Fruit fly (Drosophila melanogaster): Measurements from ENCODE around the gene CG34159.

The CG34159 gene

DNA sequence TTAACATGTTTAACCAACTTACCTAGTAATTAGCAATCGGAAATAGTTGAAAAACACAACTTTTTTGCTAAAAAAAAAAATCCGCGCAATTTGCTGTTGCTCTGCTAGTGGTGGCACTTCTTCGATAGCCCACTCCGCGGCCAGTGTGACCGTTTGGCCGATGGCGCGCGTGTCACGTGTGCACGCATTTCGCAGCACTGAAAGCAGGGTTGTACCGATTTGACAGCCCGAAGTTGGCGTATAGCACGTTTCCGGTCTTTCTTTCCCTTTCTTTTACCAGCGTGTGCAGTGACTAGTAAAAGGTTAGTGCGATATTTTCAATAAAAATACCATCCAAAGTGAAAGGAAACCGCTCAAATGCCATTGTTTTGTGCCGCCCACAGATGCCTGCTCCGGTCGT, 3.3 kb downstream of the CG34159 start, which contains the start of the genes Ripalpha and RpL7 (continued):
- TF ChIP-seq Sry-β (GFP tag; optimal IDR thresholded peaks at IDR 0.05) (peak; percentile 76), CG4282 (GFP tag; optimal IDR thresholded peaks at IDR 0.05) (peak; percentile 97), CG3995 (GFP tag; optimal IDR thresholded peaks at IDR 0.05) (peak; percentile 87), CG12236 (GFP tag; optimal IDR thresholded peaks at IDR 0.05) (peak; percentile 98), aop (GFP tag; IDR thresholded peaks at IDR 0.05) (peak; percentile 85), stwl (tag; optimal IDR thresholded peaks at IDR 0.05) (peak; percentile 98), CG15269 (tag; optimal IDR thresholded peaks at IDR 0.05) (peak; percentile 93), CG32767 (GFP tag; IDR thresholded peaks at IDR 0.05) (peak; percentile 77), amos (GFP tag; IDR thresholded peaks at IDR 0.05; ENCODE audit: partially characterized antibody) (peak; percentile 98), caup (GFP tag; optimal IDR thresholded peaks at IDR 0.05; ENCODE audit: severe bottlenecking) (peak; percentile 99), CG13123 (GFP tag; optimal IDR thresholded peaks at IDR 0.05) (peak; percentile 97), ERR (GFP tag; optimal IDR thresholded peaks at IDR 0.05) (peak; percentile 97), HLH3B (GFP tag; IDR thresholded peaks at IDR 0.05) (peak; percentile 95), trh (GFP tag; optimal IDR thresholded peaks at IDR 0.05) (peak; percentile 98)

DNA sequence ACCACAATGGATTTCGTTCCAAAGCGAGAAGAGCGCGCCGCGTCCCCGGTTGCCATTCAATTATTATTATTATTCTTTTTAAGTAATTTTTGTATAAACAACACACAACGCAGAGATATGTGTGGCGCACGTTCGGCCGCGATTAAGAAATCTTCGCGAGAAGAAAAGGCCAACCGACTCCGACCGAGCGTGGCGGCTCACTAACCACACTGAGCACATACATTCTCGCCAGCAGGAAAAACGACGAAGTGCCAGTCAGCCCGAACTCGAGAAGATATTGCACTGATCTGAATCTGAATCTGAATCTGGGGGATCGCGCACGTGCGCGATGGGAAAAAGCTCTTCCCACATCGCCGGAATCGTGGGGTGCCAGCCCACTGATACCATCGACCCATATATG, 5.2 kb downstream of the CG34159 start, which contains the start of gene Sur:
Gene Sur, minus strand, starts transcription at position 207 of the 400 bp plus-strand sequence.
- no peak for TF ChIP-seq CG18476 (GFP tag; optimal IDR thresholded peaks at IDR 0.05)
- no peak for TF ChIP-seq nmo (GFP tag; optimal IDR thresholded peaks at IDR 0.05)
- TF ChIP-seq CG34376 (GFP tag; optimal IDR thresholded peaks at IDR 0.05): no peak
- 0 out of 2 replicates have a peak, but pooled peaks have one; percentile 18 for TF ChIP-seq Scr (GFP tag; IDR thresholded peaks at IDR 0.05; ENCODE audit: partially characterized antibody)
- no peak for TF ChIP-seq odd (GFP tag; optimal IDR thresholded peaks at IDR 0.05)
- peak; percentile 58 for TF ChIP-seq CG10543 (GFP tag; optimal IDR thresholded peaks at IDR 0.05)
- no peak for TF ChIP-seq CG16815 (GFP tag; optimal IDR thresholded peaks at IDR 0.05)
- no peak for TF ChIP-seq gsb-n (tag; optimal IDR thresholded peaks at IDR 0.05)
- TF ChIP-seq wdn (GFP tag; IDR thresholded peaks at IDR 0.05): no peak
- TF ChIP-seq HLH3B (GFP tag; IDR thresholded peaks at IDR 0.05): no peak
- no peak for TF ChIP-seq Six4 (GFP tag; optimal IDR thresholded peaks at IDR 0.05)
- no peak for TF ChIP-seq CG3847 (GFP tag; IDR thresholded peaks at IDR 0.05)
- peak; percentile 30; the same call in 1 of the 2 replicates for TF ChIP-seq amos (GFP tag; IDR thresholded peaks at IDR 0.05; ENCODE audit: partially characterized antibody)
- TF ChIP-seq tio (GFP tag; optimal IDR thresholded peaks at IDR 0.05): no peak
- TF ChIP-seq Mad (GFP tag; optimal IDR thresholded peaks at IDR 0.05): no peak
- no peak for TF ChIP-seq CG3407 (GFP tag; optimal IDR thresholded peaks at IDR 0.05)
- TF ChIP-seq BtbVII (GFP tag; optimal IDR thresholded peaks at IDR 0.05): no peak
- TF ChIP-seq CG4617 (GFP tag; optimal IDR thresholded peaks at IDR 0.05; ENCODE audit: borderline replicate concordance): no peak
- no peak for TF ChIP-seq B-H1 (GFP tag; IDR thresholded peaks at IDR 0.05)
- TF ChIP-seq CG17568 (GFP tag; optimal IDR thresholded peaks at IDR 0.05): no peak
- TF ChIP-seq CG7786 (GFP tag; optimal IDR thresholded peaks at IDR 0.05): no peak
- TF ChIP-seq CG17361 (GFP tag; IDR thresholded peaks at IDR 0.05): no peak
- no peak for TF ChIP-seq hbn (GFP tag; IDR thresholded peaks at IDR 0.05; ENCODE audit: partially characterized antibody)
- TF ChIP-seq mam (GFP tag; optimal IDR thresholded peaks at IDR 0.05): no peak
- no peak for TF ChIP-seq ftz-f1 (GFP tag; optimal IDR thresholded peaks at IDR 0.05)
- peak; percentile 27; the same call in 1 of the 2 replicates for TF ChIP-seq MBD-R2 (GFP tag; IDR thresholded peaks at IDR 0.05)
- no peak for TF ChIP-seq Hr39 (optimal IDR thresholded peaks at IDR 0.05)
- TF ChIP-seq HmgZ (tag; optimal IDR thresholded peaks at IDR 0.05): no peak
- TF ChIP-seq bab2 (GFP tag; optimal IDR thresholded peaks at IDR 0.05): no peak
- no peak for TF ChIP-seq fd96Cb (tag; optimal IDR thresholded peaks at IDR 0.05)
- no peak for TF ChIP-seq Hand (GFP tag; optimal IDR thresholded peaks at IDR 0.05)
- no peak for TF ChIP-seq CG12104 (GFP tag; optimal IDR thresholded peaks at IDR 0.05)
- TF ChIP-seq Spps (tag; optimal IDR thresholded peaks at IDR 0.05): no peak
- peak; percentile 50; the same call in 1 of the 3 replicates for TF ChIP-seq CG34422 (GFP tag; IDR thresholded peaks at IDR 0.05)
- TF ChIP-seq Trl (optimal IDR thresholded peaks at IDR 0.05): no peak
- no peak for TF ChIP-seq Trl (GFP tag; optimal IDR thresholded peaks at IDR 0.05)
- no peak for TF ChIP-seq sens (GFP tag)
- no peak for TF ChIP-seq CG9215 (GFP tag; IDR thresholded peaks at IDR 0.05)
- no peak for TF ChIP-seq org-1 (GFP tag; optimal IDR thresholded peaks at IDR 0.05)

Measured in whole organism, embryonic.